Worm (Caenorhabditis elegans) whole organism, L1 larva: ENCODE measurements around the gene slc-17.9.

Experiments
- C16A3.4 ChIP-seq: fragments of 150-350 bp; optimal IDR thresholded peaks from 2 replicates; lab custom pipeline; 2014; ENCODE audit warnings: missing biosample characterization, missing genetic modification characterization
- C34B4.2 ChIP-seq: sonication (generic microtip); optimal IDR thresholded peaks from 2 replicates; lab custom pipeline; 2017; ENCODE audit warnings: mild to moderate bottlenecking, missing genetic modification characterization, missing compliant biosample characterization
- F16B12.6 ChIP-seq: fragments of 150-350 bp; optimal IDR thresholded peaks from 2 replicates; lab custom pipeline; 2014; ENCODE audit warnings: missing biosample characterization, missing genetic modification characterization
- alr-1 ChIP-seq: fragments of 200-800 bp; sonication (Bioruptor generic); optimal IDR thresholded peaks from 2 replicates; lab custom pipeline; 2018; ENCODE audit warnings: borderline replicate concordance, mild to moderate bottlenecking, missing genetic modification characterization, missing compliant biosample characterization
- aly-2 ChIP-seq: fragments of 150-350 bp; optimal IDR thresholded peaks from 2 replicates; lab custom pipeline; 2014; ENCODE audit warnings: missing biosample characterization, missing genetic modification characterization
- ama-1 ChIP-seq: fragments of 150-350 bp; optimal IDR thresholded peaks from 2 replicates; lab custom pipeline; 2014
- blmp-1 ChIP-seq: fragments of 150-350 bp; optimal IDR thresholded peaks from 2 replicates; lab custom pipeline; 2014; ENCODE audit warnings: missing biosample characterization, missing genetic modification characterization
- ceh-8 ChIP-seq: fragments of 200-800 bp; sonication (Bioruptor generic); optimal IDR thresholded peaks from 2 replicates; lab custom pipeline; 2018; ENCODE audit warnings: mild to moderate bottlenecking, missing genetic modification characterization, moderate library complexity, missing compliant biosample characterization
- ceh-88 ChIP-seq: fragments of 200-800 bp; sonication (Bioruptor generic); IDR thresholded peaks from 2 replicates; pipeline ENCODE4 v1.3.6; 2022; ENCODE audit warnings: missing genetic modification characterization, missing compliant biosample characterization
- ceh-90 ChIP-seq: sonication (generic microtip); optimal IDR thresholded peaks from 2 replicates; lab custom pipeline; 2016; ENCODE audit warnings: missing genetic modification characterization, missing compliant biosample characterization
- ces-1 ChIP-seq: fragments of 150-350 bp; optimal IDR thresholded peaks from 2 replicates; lab custom pipeline; 2014; ENCODE audit warnings: missing biosample characterization, missing genetic modification reagents, missing genetic modification characterization
- dpl-1 ChIP-seq, 3 experiments: fragments of 150-350 bp in 2 of 3; sonication (generic microtip) in 1 of 3; optimal IDR thresholded peaks; 2 replicates each; lab custom pipeline; 2014 to 2017; ENCODE audit warnings: missing biosample characterization in 3 of 3, missing genetic modification characterization in 3 of 3, missing genetic modification reagents in 3 of 3
- egl-27 ChIP-seq, 2 experiments: fragments of 150-350 bp in 1 of 2; sonication (generic microtip); optimal IDR thresholded peaks; 3 replicates each; lab custom pipeline; 2017 to 2018; ENCODE audit warnings: missing biosample characterization in 2 of 2, missing genetic modification characterization in 2 of 2, missing genetic modification reagents in 2 of 2
- elt-3 ChIP-seq, 6 experiments: fragments of 150-350 bp in 1 of 6; sonication (generic microtip); optimal IDR thresholded peaks; 2 replicates each; lab custom pipeline; 2017 to 2018; ENCODE audit warnings: missing biosample characterization in 6 of 6, missing genetic modification characterization in 6 of 6, inconsistent platforms in 1 of 6
- fkh-8 ChIP-seq: sonication (generic microtip); optimal IDR thresholded peaks from 2 replicates; lab custom pipeline; 2016; ENCODE audit warnings: mild to moderate bottlenecking, missing genetic modification characterization, missing compliant biosample characterization
- fos-1 ChIP-seq: fragments of 150-350 bp; optimal IDR thresholded peaks from 2 replicates; lab custom pipeline; 2014; ENCODE audit warnings: missing biosample characterization, missing genetic modification characterization
- grh-1 ChIP-seq: fragments of 200-800 bp; sonication (Bioruptor generic); IDR thresholded peaks from 2 replicates; pipeline ENCODE4 v1.3.6; 2022; ENCODE audit warnings: missing genetic modification reagents, missing genetic modification characterization, missing compliant biosample characterization
- hlh-4 ChIP-seq: sonication (generic microtip); optimal IDR thresholded peaks from 2 replicates; lab custom pipeline; 2016; ENCODE audit warnings: mild to moderate bottlenecking, missing genetic modification characterization, missing compliant biosample characterization
- irx-1 ChIP-seq: sonication (generic microtip); optimal IDR thresholded peaks from 2 replicates; lab custom pipeline; 2016; ENCODE audit warnings: missing genetic modification characterization, missing compliant biosample characterization
- lin-14 ChIP-seq: fragments of 200-800 bp; sonication (Bioruptor generic); optimal IDR thresholded peaks from 2 replicates; lab custom pipeline; 2018; ENCODE audit warnings: mild to moderate bottlenecking, missing genetic modification characterization, moderate library complexity, missing compliant biosample characterization
- lin-35 ChIP-seq, 2 experiments: fragments of 150-350 bp; optimal IDR thresholded peaks; 2 replicates each; lab custom pipeline; 2014; ENCODE audit warnings: missing biosample characterization in 2 of 2, missing genetic modification characterization in 2 of 2, missing genetic modification reagents in 2 of 2
- lin-39 ChIP-seq: fragments of 150-350 bp; optimal IDR thresholded peaks from 2 replicates; lab custom pipeline; 2014; ENCODE audit warnings: missing biosample characterization, missing genetic modification reagents, missing genetic modification characterization
- lir-3 ChIP-seq: sonication (generic microtip); optimal IDR thresholded peaks from 2 replicates; lab custom pipeline; 2016; ENCODE audit warnings: mild to moderate bottlenecking, missing genetic modification characterization, moderate library complexity, missing compliant biosample characterization; ENCODE audit not compliant: poor library complexity
- lsy-2 ChIP-seq, 2 experiments: fragments of 150-350 bp; optimal IDR thresholded peaks; 2 replicates each; lab custom pipeline; 2014; ENCODE audit warnings: missing biosample characterization in 2 of 2, missing genetic modification characterization in 2 of 2
- mef-2 ChIP-seq: fragments of 150-350 bp; optimal IDR thresholded peaks from 2 replicates; lab custom pipeline; 2014; ENCODE audit warnings: missing biosample characterization, missing genetic modification characterization
- nhr-11 ChIP-seq: fragments of 150-350 bp; optimal IDR thresholded peaks from 2 replicates; lab custom pipeline; 2014; ENCODE audit warnings: missing biosample characterization, missing genetic modification characterization
- nhr-20 ChIP-seq: sonication (generic microtip); optimal IDR thresholded peaks from 2 replicates; lab custom pipeline; 2016; ENCODE audit warnings: mild to moderate bottlenecking, missing genetic modification characterization, missing compliant biosample characterization
- nhr-28 ChIP-seq: fragments of 150-350 bp; optimal IDR thresholded peaks from 2 replicates; lab custom pipeline; 2014; ENCODE audit warnings: missing biosample characterization, missing genetic modification characterization
- nhr-76 ChIP-seq: sonication (generic microtip); optimal IDR thresholded peaks from 2 replicates; lab custom pipeline; 2017; ENCODE audit warnings: missing biosample characterization, missing genetic modification characterization
- nhr-77 ChIP-seq: fragments of 150-350 bp; optimal IDR thresholded peaks from 2 replicates; lab custom pipeline; 2014; ENCODE audit warnings: missing biosample characterization, missing genetic modification characterization
- nhr-85 ChIP-seq: sonication (generic microtip); peaks from one replicate; lab custom pipeline; 2016; ENCODE audit warnings: missing genetic modification characterization, inconsistent platforms, missing compliant biosample characterization
- nhr-90 ChIP-seq: sonication (generic microtip); optimal IDR thresholded peaks from 2 replicates; lab custom pipeline; 2016; ENCODE audit warnings: mild to moderate bottlenecking, missing genetic modification characterization, missing compliant biosample characterization; ENCODE audit not compliant: poor library complexity
- pag-3 ChIP-seq: sonication (generic microtip); optimal IDR thresholded peaks from 2 replicates; lab custom pipeline; 2017; ENCODE audit warnings: missing genetic modification characterization, mild to moderate bottlenecking, missing compliant biosample characterization, antibody characterized with exemption, borderline replicate concordance; ENCODE audit not compliant: insufficient read depth
- pax-3 ChIP-seq: fragments of 200-800 bp; sonication (Bioruptor generic); optimal IDR thresholded peaks from 2 replicates; lab custom pipeline; 2018; ENCODE audit warnings: mild to moderate bottlenecking, missing genetic modification characterization, moderate library complexity, missing compliant biosample characterization
- rnt-1 ChIP-seq: sonication (generic microtip); optimal IDR thresholded peaks from 2 replicates; lab custom pipeline; 2016; ENCODE audit warnings: mild to moderate bottlenecking, missing genetic modification characterization, moderate library complexity, missing compliant biosample characterization
- skn-1 ChIP-seq: fragments of 150-350 bp; optimal IDR thresholded peaks from 2 replicates; lab custom pipeline; 2014; ENCODE audit warnings: missing biosample characterization, missing genetic modification characterization
- snpc-4 ChIP-seq: fragments of 150-350 bp; optimal IDR thresholded peaks from 2 replicates; lab custom pipeline; 2014; ENCODE audit warnings: missing biosample characterization, missing genetic modification characterization
- snu-23 ChIP-seq: sonication (generic microtip); optimal IDR thresholded peaks from 2 replicates; lab custom pipeline; 2016; ENCODE audit warnings: missing genetic modification characterization, missing compliant biosample characterization
- sox-4 ChIP-seq: sonication (generic microtip); optimal IDR thresholded peaks from 2 replicates; lab custom pipeline; 2016; ENCODE audit warnings: missing genetic modification characterization, missing compliant biosample characterization
- sptf-1 ChIP-seq: fragments of 150-350 bp; optimal IDR thresholded peaks from 2 replicates; lab custom pipeline; 2014; ENCODE audit warnings: missing biosample characterization, missing genetic modification characterization
- unc-30 ChIP-seq: sonication (generic microtip); optimal IDR thresholded peaks from 2 replicates; lab custom pipeline; 2017; ENCODE audit warnings: missing biosample characterization, missing genetic modification characterization
- unc-98 ChIP-seq: fragments of 200-800 bp; sonication (Bioruptor generic); IDR thresholded peaks from 2 replicates; pipeline ENCODE4 v1.3.6; 2022; ENCODE audit warnings: missing genetic modification characterization, missing compliant biosample characterization
- xbp-1 ChIP-seq: sonication (generic microtip); optimal IDR thresholded peaks from 2 replicates; lab custom pipeline; 2016; ENCODE audit warnings: missing genetic modification characterization, missing compliant biosample characterization
- zag-1 ChIP-seq: fragments of 150-350 bp; optimal IDR thresholded peaks from 2 replicates; lab custom pipeline; 2014; ENCODE audit warnings: missing biosample characterization, missing genetic modification characterization
- zip-4 ChIP-seq: fragments of 200-800 bp; sonication (Bioruptor generic); optimal IDR thresholded peaks from 2 replicates; lab custom pipeline; 2018; ENCODE audit warnings: mild to moderate bottlenecking, missing genetic modification characterization, moderate library complexity, missing compliant biosample characterization
- ztf-11 ChIP-seq, 2 experiments: sonication (generic microtip); optimal IDR thresholded peaks; 2 replicates each; lab custom pipeline; 2016 to 2017; ENCODE audit warnings: missing genetic modification characterization in 2 of 2, missing biosample characterization in 1 of 2, missing compliant biosample characterization in 1 of 2

Gene slc-17.9

ce11 chrX:9763903-9764302 is 819 bp downstream of the slc-17.9 start:
- TF ChIP-seq grh-1 (no peak), elt-3 (tag; optimal IDR thresholded peaks at IDR 0.05; lab: Kevin White, UChicago) (peak in 1 of 6 experiments; percentile 9), fkh-8 (tag; lab: Kevin White, UChicago) (no peak), ces-1 (GFP tag; lab: Kevin White, UChicago) (no peak), nhr-28 (tag; lab: Kevin White, UChicago) (no peak), xbp-1 (tag; lab: Kevin White, UChicago) (no peak), pag-3 (tag; lab: Kevin White, UChicago) (no peak), blmp-1 (peak; percentile 63), zip-4 (GFP tag; lab: Kevin White, UChicago) (no peak), nhr-11 (no peak), zag-1 (no peak), ceh-90 (tag; lab: Kevin White, UChicago) (no peak)
- TF ChIP-seq, all 84 proteins: peak for 2

- TF ChIP-seq lin-14 (GFP tag; lab: Kevin White, UChicago) (no peak), ama-1 (lab: Kevin White, UChicago) (no peak)
Observed at ce11 chrX:9761266-9761665, 3.5 kb downstream of the slc-17.9 start, which contains the start of gene T09B9.3. T09B9.3 (minus strand) TSS chrX:9761366.

- TF ChIP-seq lsy-2 (tag; optimal IDR thresholded peaks at IDR 0.05; lab: Kevin White, UChicago) (no peak), pax-3 (tag; lab: Kevin White, UChicago) (no peak), sox-4 (tag; lab: Kevin White, UChicago) (no peak), nhr-85 (no peak), snu-23 (GFP tag; lab: Kevin White, UChicago) (no peak), irx-1 (tag; lab: Kevin White, UChicago) (no peak), nhr-77 (tag; lab: Kevin White, UChicago) (no peak)
Observed at ce11 chrX:9756971-9757370, 7.8 kb downstream of the slc-17.9 start, which contains the start of gene T09B9.1. T09B9.1 (plus strand) TSS chrX:9757271.

- no peak for TF ChIP-seq lin-35 (GFP tag; optimal IDR thresholded peaks at IDR 0.05; lab: Kevin White, UChicago)
- no peak for TF ChIP-seq lin-39 (tag; lab: Kevin White, UChicago)
- no peak for TF ChIP-seq unc-30 (tag; lab: Kevin White, UChicago)
- TF ChIP-seq snu-23 (GFP tag; lab: Kevin White, UChicago): no peak
- TF ChIP-seq egl-27 (tag; optimal IDR thresholded peaks at IDR 0.05; lab: Kevin White, UChicago): no peak
- no peak for TF ChIP-seq F16B12.6
- TF ChIP-seq fos-1 (tag; lab: Kevin White, UChicago): no peak
- no peak for TF ChIP-seq sptf-1
- no peak for TF ChIP-seq hlh-4
- no peak for TF ChIP-seq aly-2 (tag; lab: Kevin White, UChicago)
- TF ChIP-seq C34B4.2: no peak
- no peak for TF ChIP-seq unc-98 (GFP tag; lab: Robert Waterston, UW)
- TF ChIP-seq alr-1: no peak
Observed at ce11 chrX:9754537-9754936, 10.2 kb downstream of the slc-17.9 start.

- peak; percentile 76 for TF ChIP-seq ceh-8 (GFP tag; lab: Kevin White, UChicago)
- TF ChIP-seq pax-3 (tag; lab: Kevin White, UChicago): peak; percentile 75
- TF ChIP-seq rnt-1 (tag; lab: Kevin White, UChicago): peak; percentile 72
- TF ChIP-seq lin-14 (GFP tag; lab: Kevin White, UChicago): peak; percentile 89
- peak; percentile 68 for TF ChIP-seq snpc-4 (tag; lab: Kevin White, UChicago)
- TF ChIP-seq ceh-88 (GFP tag; lab: Robert Waterston, UW): peak; percentile 73
- peak; percentile 89 for TF ChIP-seq irx-1 (tag; lab: Kevin White, UChicago)
- TF ChIP-seq nhr-20 (tag; lab: Kevin White, UChicago): peak; percentile 87
- TF ChIP-seq C16A3.4 (tag; lab: Kevin White, UChicago): peak; percentile 84
- TF ChIP-seq nhr-76: peak; percentile 66
- TF ChIP-seq zip-4 (GFP tag; lab: Kevin White, UChicago): peak; percentile 60
- peak in 1 of 2 experiments; percentile 25 for TF ChIP-seq egl-27 (tag; optimal IDR thresholded peaks at IDR 0.05; lab: Kevin White, UChicago)
- peak in 1 of 2 experiments; percentile 56 for TF ChIP-seq ztf-11 (tag; optimal IDR thresholded peaks at IDR 0.05; lab: Kevin White, UChicago)
- peak; percentile 88 for TF ChIP-seq aly-2 (tag; lab: Kevin White, UChicago)
- TF ChIP-seq skn-1 (tag; lab: Kevin White, UChicago): peak; percentile 72
- TF ChIP-seq nhr-90: peak; percentile 89
- TF ChIP-seq mef-2 (tag; lab: Kevin White, UChicago): peak; percentile 6
- peak; percentile 92 for TF ChIP-seq lir-3 (tag; lab: Kevin White, UChicago)
- peak in 2 of 3 experiments; percentile 37 to 49 for TF ChIP-seq dpl-1 (GFP tag; optimal IDR thresholded peaks at IDR 0.05; lab: Kevin White, UChicago)
- peak; percentile 94 for TF ChIP-seq snu-23 (GFP tag; lab: Kevin White, UChicago)
- TF ChIP-seq grh-1: peak; percentile 72
Observed at ce11 chrX:9743513-9743914, 21.2 kb downstream of the slc-17.9 start.
